Worm (Caenorhabditis elegans): ENCODE results near the gene twk-21.

DNA sequence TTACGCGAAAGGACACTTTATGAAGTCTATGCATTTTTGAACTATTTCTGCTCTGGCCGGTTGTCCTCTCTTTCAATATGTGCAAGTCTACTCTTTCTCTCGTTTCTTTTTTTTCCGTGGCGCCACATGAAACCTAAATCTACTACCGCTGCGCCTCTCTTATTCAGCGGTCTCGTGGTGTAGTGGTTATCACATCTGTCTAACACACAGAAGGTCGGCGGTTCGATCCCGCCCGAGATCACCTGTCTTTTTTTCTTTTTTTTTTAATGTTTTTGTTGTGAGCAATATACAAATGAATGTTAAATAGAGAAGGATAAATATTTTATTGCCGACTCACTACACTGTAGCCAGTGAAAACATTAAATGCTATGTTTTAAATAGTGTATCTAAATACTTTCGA, 1.5 kb upstream of the twk-21 start:
- TF ChIP-seq ztf-23 (GFP tag; IDR thresholded peaks at IDR 0.05) (peak; percentile 83), cog-1 (tag; optimal IDR thresholded peaks at IDR 0.05) (peak; percentile 6), klf-2 (GFP tag; conservative IDR thresholded peaks at IDR 0.05) (peak; percentile 45; the same call in 1 of the 2 replicates), flt-1 (GFP tag; IDR thresholded peaks at IDR 0.05) (0 out of 2 replicates have a peak, but pooled peaks have one; percentile 19)

Measured in whole organism, midembryonic.